Worm (Caenorhabditis elegans) whole organism, early embryonic: Measurements from ENCODE around the gene C08B6.6.

Experiments
- F13C5.2 ChIP-seq: sonication (generic microtip); optimal IDR thresholded peaks from 2 replicates; lab custom pipeline; 2017; ENCODE audit warnings: mild to moderate bottlenecking, missing genetic modification characterization, inconsistent platforms, missing compliant biosample characterization
- aly-1 ChIP-seq: sonication (generic microtip); optimal IDR thresholded peaks from 2 replicates; lab custom pipeline; 2016; ENCODE audit warnings: missing genetic modification characterization, missing compliant biosample characterization
- ama-1 ChIP-seq: fragments of 150-350 bp; optimal IDR thresholded peaks from 2 replicates; lab custom pipeline; 2014
- ceh-13 ChIP-seq: fragments of 200-800 bp; sonication (Bioruptor generic); optimal IDR thresholded peaks from 2 replicates; lab custom pipeline; 2018; ENCODE audit warnings: mild to moderate bottlenecking, missing genetic modification characterization, missing compliant biosample characterization
- ceh-36 ChIP-seq: sonication (generic microtip); optimal IDR thresholded peaks from 2 replicates; lab custom pipeline; 2016; ENCODE audit warnings: missing genetic modification characterization, inconsistent platforms, missing compliant biosample characterization
- ets-7 ChIP-seq: sonication (generic microtip); optimal IDR thresholded peaks from 2 replicates; lab custom pipeline; 2016; ENCODE audit warnings: missing genotype, missing genetic modification characterization, missing compliant biosample characterization
- flt-1 ChIP-seq: fragments of 200-800 bp; sonication (Bioruptor generic); IDR thresholded peaks from 2 replicates; pipeline ENCODE4 v1.3.6; 2022; ENCODE audit warnings: missing genetic modification characterization, missing compliant biosample characterization
- hmbx-1 ChIP-seq: sonication (generic microtip); optimal IDR thresholded peaks from 2 replicates; lab custom pipeline; 2016; ENCODE audit warnings: mild to moderate bottlenecking, missing genetic modification characterization, missing compliant biosample characterization
- hmg-4 ChIP-seq: fragments of 200-800 bp; sonication (Bioruptor generic); optimal IDR thresholded peaks from 2 replicates; lab custom pipeline; 2018; ENCODE audit warnings: mild to moderate bottlenecking, missing genetic modification characterization, missing compliant biosample characterization
- hnd-1 ChIP-seq: sonication (generic microtip); optimal IDR thresholded peaks from 2 replicates; lab custom pipeline; 2016; ENCODE audit warnings: missing genetic modification characterization, missing compliant biosample characterization
- pes-1 ChIP-seq: fragments of 200-800 bp; sonication (Bioruptor generic); IDR thresholded peaks from 2 replicates; pipeline ENCODE4 v1.3.6; 2022; ENCODE audit warnings: missing genetic modification reagents, missing genetic modification characterization, missing compliant biosample characterization
- sea-1 ChIP-seq: fragments of 200-800 bp; sonication (Bioruptor generic); conservative IDR thresholded peaks from 2 replicates; pipeline ENCODE4 v1.3.6; 2022; ENCODE audit warnings: missing genetic modification characterization, missing compliant biosample characterization
- tbx-11 ChIP-seq: fragments of 200-800 bp; sonication (Bioruptor generic); IDR thresholded peaks from 2 replicates; pipeline ENCODE4 v1.3.6; 2022; ENCODE audit warnings: missing genetic modification characterization, missing compliant biosample characterization
- tra-4 ChIP-seq: sonication (generic microtip); optimal IDR thresholded peaks from 2 replicates; lab custom pipeline; 2017; ENCODE audit warnings: missing genetic modification characterization, missing compliant biosample characterization

DNA sequence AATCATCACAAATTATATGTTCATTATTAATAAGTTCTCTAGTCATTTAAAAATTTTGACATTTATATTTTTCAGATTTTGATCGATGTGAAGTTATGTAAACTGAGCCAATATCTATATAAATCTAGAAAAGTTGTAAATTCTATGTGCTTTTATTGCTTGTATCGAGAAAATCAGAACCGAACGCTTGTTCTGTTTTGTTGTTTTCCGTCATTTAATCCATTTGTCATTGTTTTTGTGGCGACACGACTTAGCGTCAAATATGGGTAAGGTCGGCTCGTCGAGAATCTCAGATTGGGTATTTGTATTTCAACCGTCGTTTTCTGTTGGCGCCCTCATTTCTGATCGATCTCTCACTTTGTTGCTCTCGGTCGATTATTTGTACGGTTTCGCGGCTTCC is 9.1 kb upstream of the C08B6.6 start, which contains the start of gene cht-5:
- no peak for TF ChIP-seq ama-1 (lab: Kevin White, UChicago)
- TF ChIP-seq pes-1 = no peak
- no peak for TF ChIP-seq F13C5.2 (tag; lab: Kevin White, UChicago)
- TF ChIP-seq hnd-1 (tag; lab: Kevin White, UChicago) = no peak
- no peak for TF ChIP-seq tbx-11 (GFP tag; lab: Robert Waterston, UW)
- TF ChIP-seq sea-1 (GFP tag; lab: Robert Waterston, UW) = no peak
- TF ChIP-seq hmbx-1 (tag; lab: Kevin White, UChicago) = no peak
- no peak for TF ChIP-seq ceh-36 (tag; lab: Kevin White, UChicago)
- no peak for TF ChIP-seq tra-4 (tag; lab: Kevin White, UChicago)
- TF ChIP-seq ceh-13 (GFP tag; lab: Kevin White, UChicago) = no peak
- no peak for TF ChIP-seq flt-1 (GFP tag; lab: Robert Waterston, UW)
- no peak for TF ChIP-seq ets-7
- TF ChIP-seq aly-1 (tag; lab: Kevin White, UChicago) = no peak
- TF ChIP-seq hmg-4 (GFP tag; lab: Kevin White, UChicago) = no peak
